Fruit fly (Drosophila melanogaster) whole organism, embryonic: Measurements from ENCODE around the gene wuho.

Experiments used
- Atf6 ChIP-seq: fragments of 200-800 bp; sonication (Bioruptor generic); IDR thresholded peaks from 2 replicates; pipeline ENCODE4 v1.3.6; 2022; ENCODE audit warnings: missing biosample characterization, missing genetic modification characterization
- Bteb2 ChIP-seq: fragments of 200-800 bp; sonication (Bioruptor generic); optimal IDR thresholded peaks from 2 replicates; lab custom pipeline; 2016; ENCODE audit warnings: missing biosample characterization, missing genetic modification characterization
- CG10274 ChIP-seq: fragments of 200-800 bp; sonication (Bioruptor generic); optimal IDR thresholded peaks from 3 replicates; lab custom pipeline; 2017; ENCODE audit warnings: missing biosample characterization, mild to moderate bottlenecking, missing genetic modification characterization
- CG11093 ChIP-seq: fragments of 200-800 bp; sonication (Bioruptor generic); IDR thresholded peaks from 3 replicates; pipeline ENCODE4 v1.3.6; 2022; ENCODE audit warnings: missing biosample characterization, missing genetic modification characterization
- CG11723 ChIP-seq: fragments of 200-800 bp; sonication (Bioruptor generic); optimal IDR thresholded peaks from 2 replicates; lab custom pipeline; 2017; ENCODE audit warnings: missing biosample characterization, mild to moderate bottlenecking, missing genetic modification characterization
- CG12769 ChIP-seq: fragments of 200-800 bp; sonication (Bioruptor generic); optimal IDR thresholded peaks from 2 replicates; lab custom pipeline; 2019; ENCODE audit warnings: missing biosample characterization, mild to moderate bottlenecking, missing genetic modification characterization, moderate library complexity
- CG13624 ChIP-seq: fragments of 200-800 bp; sonication (Bioruptor generic); optimal IDR thresholded peaks from 2 replicates; lab custom pipeline; 2016; ENCODE audit warnings: missing biosample characterization, missing genetic modification characterization
- CG16779 ChIP-seq: fragments of 200-800 bp; sonication (Bioruptor generic); IDR thresholded peaks from 2 replicates; pipeline ENCODE4 v1.3.6; 2022; ENCODE audit warnings: missing biosample characterization, missing genetic modification characterization
- CG17359 ChIP-seq: fragments of 200-800 bp; sonication (Bioruptor generic); optimal IDR thresholded peaks from 3 replicates; lab custom pipeline; 2018; ENCODE audit warnings: missing biosample characterization, mild to moderate bottlenecking, missing genetic modification characterization, moderate library complexity
- CG17829 ChIP-seq: fragments of 200-800 bp; optimal IDR thresholded peaks from 2 replicates; lab custom pipeline; 2019; ENCODE audit warnings: missing biosample characterization, mild to moderate bottlenecking, missing genetic modification characterization, moderate library complexity
- CG18764 ChIP-seq: fragments of 200-800 bp; sonication (Bioruptor generic); optimal IDR thresholded peaks from 3 replicates; lab custom pipeline; 2016; ENCODE audit warnings: missing biosample characterization, missing genetic modification characterization
- CG30431 ChIP-seq: fragments of 200-800 bp; sonication (Bioruptor generic); optimal IDR thresholded peaks from 2 replicates; lab custom pipeline; 2017; ENCODE audit warnings: missing biosample characterization, missing genetic modification characterization
- CG31224 ChIP-seq: fragments of 200-800 bp; sonication (Bioruptor generic); IDR thresholded peaks from 2 replicates; pipeline ENCODE4 v1.3.6; 2022; ENCODE audit warnings: missing biosample characterization, missing genetic modification characterization
- CG3163 ChIP-seq: fragments of 200-800 bp; sonication (Bioruptor generic); optimal IDR thresholded peaks from 3 replicates; lab custom pipeline; 2016; ENCODE audit warnings: missing biosample characterization, missing genetic modification characterization
- CG4328 ChIP-seq: fragments of 200-800 bp; sonication (Bioruptor generic); optimal IDR thresholded peaks from 3 replicates; lab custom pipeline; 2017; ENCODE audit warnings: missing biosample characterization, missing genetic modification reagents, missing genetic modification characterization
- CG7372 ChIP-seq: fragments of 200-800 bp; sonication (Bioruptor generic); IDR thresholded peaks from 2 replicates; pipeline ENCODE4 v1.3.6; 2022; ENCODE audit warnings: missing biosample characterization, missing genetic modification characterization
- CG8281 ChIP-seq: fragments of 200-800 bp; sonication (Bioruptor generic); optimal IDR thresholded peaks from 2 replicates; lab custom pipeline; 2018; ENCODE audit warnings: missing biosample characterization, mild to moderate bottlenecking, missing genetic modification characterization, moderate library complexity
- CTCF ChIP-seq: fragments of 200-800 bp; sonication (Bioruptor generic); optimal IDR thresholded peaks from 2 replicates; lab custom pipeline; 2017; ENCODE audit warnings: missing biosample characterization, mild to moderate bottlenecking, missing genetic modification characterization, moderate library complexity
- Deaf1 ChIP-seq: fragments of 200-800 bp; optimal IDR thresholded peaks from 3 replicates; lab custom pipeline; 2019; ENCODE audit warnings: missing biosample characterization, mild to moderate bottlenecking, missing genetic modification characterization, moderate library complexity
- Hmx ChIP-seq: fragments of 200-800 bp; sonication (Bioruptor generic); optimal IDR thresholded peaks from 2 replicates; lab custom pipeline; 2016; ENCODE audit warnings: missing biosample characterization, missing genetic modification characterization
- Hr39 ChIP-seq: fragments of >200 bp; optimal IDR thresholded peaks from 2 replicates; lab custom pipeline; 2017
- Mrtf ChIP-seq: fragments of 200-800 bp; sonication (Bioruptor generic); IDR thresholded peaks from 3 replicates; pipeline ENCODE4 v1.3.6; 2022; ENCODE audit warnings: missing biosample characterization, missing genetic modification characterization
- Myb ChIP-seq: fragments of 200-800 bp; sonication (Bioruptor generic); optimal IDR thresholded peaks from 2 replicates; lab custom pipeline; 2016; ENCODE audit warnings: missing biosample characterization, missing genetic modification characterization
- Six4 ChIP-seq: fragments of 200-800 bp; sonication (Bioruptor generic); optimal IDR thresholded peaks from 2 replicates; lab custom pipeline; 2016; ENCODE audit warnings: missing biosample characterization, missing genetic modification characterization
- Sox102F ChIP-seq: fragments of 200-800 bp; sonication (Bioruptor generic); optimal IDR thresholded peaks from 2 replicates; lab custom pipeline; 2018; ENCODE audit warnings: missing biosample characterization, mild to moderate bottlenecking, missing genetic modification characterization, moderate library complexity
- Sry-δ ChIP-seq: fragments of 200-800 bp; sonication (Bioruptor generic); optimal IDR thresholded peaks from 2 replicates; lab custom pipeline; 2016; ENCODE audit warnings: missing biosample characterization, missing genetic modification characterization
- al ChIP-seq: fragments of 200-800 bp; sonication (Bioruptor generic); IDR thresholded peaks from 2 replicates; pipeline ENCODE4 v1.3.6; 2022; ENCODE audit warnings: missing biosample characterization, missing genetic modification characterization
- aop ChIP-seq: fragments of 200-800 bp; sonication (Bioruptor generic); IDR thresholded peaks from 2 replicates; pipeline ENCODE4 v1.3.6; 2022; ENCODE audit warnings: missing biosample characterization, missing genetic modification characterization
- bbx ChIP-seq: fragments of 200-800 bp; sonication (Bioruptor generic); IDR thresholded peaks from 2 replicates; pipeline ENCODE4 v1.3.6; 2022; ENCODE audit warnings: missing biosample characterization, missing genetic modification characterization; ENCODE audit not compliant: partially characterized antibody
- br ChIP-seq: fragments of >200 bp; optimal IDR thresholded peaks from 2 replicates; lab custom pipeline; 2017
- cato ChIP-seq: fragments of 200-800 bp; sonication (Bioruptor generic); optimal IDR thresholded peaks from 2 replicates; lab custom pipeline; 2016; ENCODE audit warnings: missing biosample characterization, missing genetic modification characterization, borderline replicate concordance
- chn ChIP-seq: fragments of 200-800 bp; sonication (Bioruptor generic); optimal IDR thresholded peaks from 2 replicates; lab custom pipeline; 2016; ENCODE audit warnings: missing biosample characterization, missing genetic modification characterization
- ci ChIP-seq: fragments of 200-800 bp; sonication (Bioruptor generic); IDR thresholded peaks from 3 replicates; pipeline ENCODE4 v1.3.6; 2022; ENCODE audit warnings: missing biosample characterization, missing genetic modification characterization
- corto ChIP-seq: fragments of 200-800 bp; sonication (Bioruptor generic); optimal IDR thresholded peaks from 2 replicates; lab custom pipeline; 2016; ENCODE audit warnings: missing biosample characterization, mild to moderate bottlenecking, missing genetic modification characterization, moderate library complexity
- gro ChIP-seq: fragments of 200-800 bp; sonication (Bioruptor generic); optimal IDR thresholded peaks from 2 replicates; lab custom pipeline; 2016; ENCODE audit warnings: missing biosample characterization, missing genetic modification characterization
- hkb ChIP-seq, 2 experiments: fragments of 200-800 bp in 1 of 2; fragments of >200 bp in 1 of 2; sonication (Bioruptor generic) in 1 of 2; IDR thresholded peaks in 1 of 2; optimal IDR thresholded peaks in 1 of 2; 2 replicates each; pipeline versions ENCODE4 v1.3.6 to Lab custom; 2017 to 2022; ENCODE audit warnings: missing biosample characterization in 1 of 2, missing genetic modification characterization in 1 of 2
- jing ChIP-seq: fragments of 200-800 bp; sonication (Bioruptor generic); optimal IDR thresholded peaks from 2 replicates; lab custom pipeline; 2018; ENCODE audit warnings: missing biosample characterization, mild to moderate bottlenecking, missing genetic modification characterization
- ken ChIP-seq: fragments of 200-800 bp; sonication (Bioruptor generic); IDR thresholded peaks from 3 replicates; pipeline ENCODE4 v1.3.6; 2022; ENCODE audit warnings: missing biosample characterization, missing genetic modification characterization
- knrl ChIP-seq: fragments of 200-800 bp; sonication (Bioruptor generic); IDR thresholded peaks from 3 replicates; pipeline ENCODE4 v1.3.6; 2022; ENCODE audit warnings: missing biosample characterization, missing genetic modification characterization; ENCODE audit not compliant: partially characterized antibody
- lbe ChIP-seq: fragments of 200-800 bp; sonication (Bioruptor generic); optimal IDR thresholded peaks from 2 replicates; lab custom pipeline; 2016; ENCODE audit warnings: missing biosample characterization, mild to moderate bottlenecking, missing genetic modification characterization
- lilli ChIP-seq: fragments of 200-800 bp; sonication (Bioruptor generic); optimal IDR thresholded peaks from 3 replicates; lab custom pipeline; 2016; ENCODE audit warnings: missing biosample characterization, missing genetic modification characterization
- odd ChIP-seq: fragments of 200-800 bp; sonication (Bioruptor generic); optimal IDR thresholded peaks from 2 replicates; lab custom pipeline; 2017; ENCODE audit warnings: missing biosample characterization, mild to moderate bottlenecking, missing genetic modification characterization
- pan ChIP-seq, 4 experiments: fragments of >200 bp in 3 of 4; fragments of 200-800 bp in 1 of 4; sonication (Bioruptor generic) in 1 of 4; optimal IDR thresholded peaks in 3 of 4; IDR thresholded peaks in 1 of 4; 2 replicates each; pipeline versions ENCODE4 v1.3.6 to Lab custom; 2017 to 2022; ENCODE audit warnings: missing biosample characterization in 2 of 4, missing genetic modification characterization in 2 of 4, mixed read lengths in 1 of 4
- sens ChIP-seq: fragments of 200-800 bp; sonication (Bioruptor generic); peaks from one replicate; lab custom pipeline; 2016; ENCODE audit warnings: missing biosample characterization, missing genetic modification characterization
- sim ChIP-seq: fragments of 200-800 bp; sonication (Bioruptor generic); IDR thresholded peaks from 2 replicates; pipeline ENCODE4 v1.3.6; 2022; ENCODE audit warnings: missing biosample characterization, missing genetic modification characterization
- so ChIP-seq: fragments of 200-800 bp; sonication (Bioruptor generic); IDR thresholded peaks from 3 replicates; pipeline ENCODE4 v1.3.6; 2022; ENCODE audit warnings: missing biosample characterization, missing genetic modification characterization
- stc ChIP-seq: fragments of 200-800 bp; sonication (Bioruptor generic); IDR thresholded peaks from 2 replicates; pipeline ENCODE4 v1.3.6; 2022; ENCODE audit warnings: missing biosample characterization, missing genetic modification characterization
- tna ChIP-seq: fragments of 200-800 bp; sonication (Bioruptor generic); IDR thresholded peaks from 2 replicates; pipeline ENCODE4 v1.3.6; 2022; ENCODE audit warnings: missing biosample characterization, missing genetic modification characterization; ENCODE audit not compliant: partially characterized antibody
- toy ChIP-seq: fragments of 200-800 bp; sonication (Bioruptor generic); IDR thresholded peaks from 2 replicates; pipeline ENCODE4 v1.3.6; 2022; ENCODE audit warnings: missing biosample characterization, missing genetic modification characterization
- trh ChIP-seq: fragments of 200-800 bp; sonication (Bioruptor generic); optimal IDR thresholded peaks from 2 replicates; lab custom pipeline; 2016; ENCODE audit warnings: missing biosample characterization, missing genetic modification characterization
- vnd ChIP-seq: fragments of 200-800 bp; sonication (Bioruptor generic); IDR thresholded peaks from 3 replicates; pipeline ENCODE4 v1.3.6; 2022; ENCODE audit warnings: missing biosample characterization, missing genetic modification characterization; ENCODE audit not compliant: partially characterized antibody
- yki ChIP-seq: fragments of >200 bp; optimal IDR thresholded peaks from 3 replicates; lab custom pipeline; 2018
- zf30C ChIP-seq: fragments of 200-800 bp; sonication (Bioruptor generic); optimal IDR thresholded peaks from 3 replicates; lab custom pipeline; 2018; ENCODE audit warnings: missing biosample characterization, mild to moderate bottlenecking, missing genetic modification characterization

Gene wuho

DNA sequence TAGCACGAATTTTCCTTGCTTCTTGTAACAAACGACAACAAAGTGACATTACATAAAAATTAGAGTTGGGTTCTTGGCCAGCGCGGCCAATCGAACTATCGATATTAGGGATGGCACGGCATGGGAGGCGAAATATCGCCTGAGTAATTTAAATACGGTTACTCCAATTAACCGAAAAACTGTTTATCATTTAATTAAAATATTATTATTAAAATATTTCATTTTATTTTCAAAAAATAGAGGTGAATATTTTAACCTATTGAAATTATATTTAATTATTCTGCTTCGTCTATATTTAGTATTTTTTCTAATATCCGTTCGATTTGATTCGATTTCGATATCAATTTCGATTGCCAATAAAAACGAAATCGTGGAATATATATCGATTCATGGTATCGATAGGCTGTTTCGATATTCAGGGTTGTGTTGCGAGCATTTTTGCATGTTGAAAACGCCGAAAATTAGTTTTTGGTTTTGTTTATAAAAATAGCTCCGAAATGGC is 32.4 kb upstream of the wuho start, which contains the start of the genes Rbcn-3A and Spx (continued):
- TF ChIP-seq pan (optimal IDR thresholded peaks at IDR 0.05; lab: Kevin White, UChicago) (no peak), pan (GFP tag; optimal IDR thresholded peaks at IDR 0.05 in 1 of 2, IDR thresholded peaks at IDR 0.05 in 1 of 2) (peak in 1 of 2 experiments; percentile 7), ci (GFP tag; lab: Robert Waterston, UW) (no peak), bbx (GFP tag; lab: Robert Waterston, UW) (peak; percentile 79), gro (GFP tag; lab: Kevin White, UChicago) (no peak), Mrtf (GFP tag; lab: Robert Waterston, UW) (no peak), CG3163 (GFP tag; lab: Kevin White, UChicago) (no peak), CTCF (GFP tag; lab: Kevin White, UChicago) (no peak), aop (no peak), sim (no peak), CG31224 (no peak), CG18764 (GFP tag; lab: Kevin White, UChicago) (peak; percentile 0), CG30431 (GFP tag; lab: Kevin White, UChicago) (no peak), cato (GFP tag; lab: Kevin White, UChicago) (no peak), CG17359 (tag; lab: Kevin White, UChicago) (no peak), CG16779 (GFP tag; lab: Robert Waterston, UW) (no peak), corto (GFP tag; lab: Kevin White, UChicago) (no peak), ken (GFP tag; lab: Robert Waterston, UW) (no peak), hkb (optimal IDR thresholded peaks at IDR 0.05; lab: Kevin White, UChicago) (no peak), hkb (GFP tag; IDR thresholded peaks at IDR 0.05; lab: Robert Waterston, UW) (no peak), lilli (peak; percentile 32), CG11723 (GFP tag; lab: Kevin White, UChicago) (no peak), yki (lab: Kevin White, UChicago) (no peak), CG10274 (no peak), odd (no peak), al (GFP tag; lab: Robert Waterston, UW) (peak; percentile 23; the same call in 1 of the 2 replicates), br (lab: Kevin White, UChicago) (no peak), CG13624 (GFP tag; lab: Kevin White, UChicago) (no peak), Sox102F (GFP tag; lab: Kevin White, UChicago) (peak; percentile 49), Hmx (GFP tag; lab: Kevin White, UChicago) (no peak), CG8281 (tag; lab: Kevin White, UChicago) (no peak), Bteb2 (no peak), stc (GFP tag; lab: Robert Waterston, UW) (no peak), CG4328 (GFP tag; lab: Kevin White, UChicago) (no peak), jing (GFP tag; lab: Kevin White, UChicago) (no peak), CG11093 (GFP tag; lab: Robert Waterston, UW) (no peak), CG12769 (tag; lab: Kevin White, UChicago) (no peak), Atf6 (GFP tag; lab: Robert Waterston, UW) (no peak), zf30C (GFP tag; lab: Kevin White, UChicago) (no peak), toy (no peak), Six4 (GFP tag; lab: Kevin White, UChicago) (no peak), Sry-δ (GFP tag; lab: Kevin White, UChicago) (peak; percentile 81), so (GFP tag; lab: Robert Waterston, UW) (no peak), trh (GFP tag; lab: Kevin White, UChicago) (no peak), knrl (GFP tag; lab: Robert Waterston, UW) (peak; percentile 93), CG7372 (GFP tag; lab: Robert Waterston, UW) (no peak), sens (GFP tag; lab: Kevin White, UChicago) (peak; percentile 57), tna (GFP tag; lab: Robert Waterston, UW) (peak; percentile 70), CG17829 (no peak), Hr39 (lab: Kevin White, UChicago) (no peak), lbe (GFP tag; lab: Kevin White, UChicago) (peak; percentile 24), Myb (GFP tag; lab: Kevin White, UChicago) (no peak), Deaf1 (tag; lab: Kevin White, UChicago) (no peak), vnd (peak; percentile 85), chn (GFP tag; lab: Kevin White, UChicago) (no peak)
